Worm (Caenorhabditis elegans) whole organism, midembryonic: ENCODE measurements around the gene fbxa-56.
A peak's percentile ranks its signal among the peaks of the same experiment; 100 is the strongest.

ENCODE experiments used
- T22C8.4 ChIP-seq: fragments of 200-800 bp; sonication (Bioruptor generic); IDR thresholded peaks from 2 replicates; pipeline ENCODE4 v1.3.6; 2022; ENCODE audit warnings: missing genetic modification characterization, missing compliant biosample characterization
- cog-1 ChIP-seq: sonication (generic microtip); optimal IDR thresholded peaks from 2 replicates; lab custom pipeline; 2016; ENCODE audit warnings: missing genetic modification characterization, missing compliant biosample characterization
- flt-1 ChIP-seq: fragments of 200-800 bp; sonication (Bioruptor generic); IDR thresholded peaks from 2 replicates; pipeline ENCODE4 v1.3.6; 2022; ENCODE audit warnings: missing genetic modification characterization, missing compliant biosample characterization
- klf-2 ChIP-seq: fragments of 200-800 bp; sonication (Bioruptor generic); conservative IDR thresholded peaks from 2 replicates; pipeline ENCODE4 v1.3.6; 2022; ENCODE audit warnings: missing genetic modification reagents, missing genetic modification characterization, missing compliant biosample characterization
- med-1 ChIP-seq: sonication (generic microtip); optimal IDR thresholded peaks from 2 replicates; lab custom pipeline; 2017; ENCODE audit warnings: missing genetic modification characterization, mild to moderate bottlenecking, missing compliant biosample characterization, antibody characterized with exemption, missing genetic modification reagents; ENCODE audit not compliant: insufficient read depth
- ref-1 ChIP-seq: fragments of 200-800 bp; sonication (Bioruptor generic); conservative IDR thresholded peaks from 2 replicates; pipeline ENCODE4 v1.3.6; 2022; ENCODE audit warnings: missing genetic modification reagents, missing genetic modification characterization, missing compliant biosample characterization
- tab-1 ChIP-seq: fragments of 200-800 bp; sonication (Bioruptor generic); IDR thresholded peaks from 2 replicates; pipeline ENCODE4 v1.3.6; 2022; ENCODE audit warnings: missing genetic modification characterization, missing compliant biosample characterization
- ztf-23 ChIP-seq: fragments of 200-800 bp; sonication (Bioruptor generic); IDR thresholded peaks from 2 replicates; pipeline ENCODE4 v1.3.6; 2022; ENCODE audit warnings: missing genetic modification reagents, missing genetic modification characterization, missing compliant biosample characterization
- ztf-29 ChIP-seq: fragments of 200-800 bp; sonication (Bioruptor generic); IDR thresholded peaks from 2 replicates; pipeline ENCODE4 v1.3.6; 2022; ENCODE audit warnings: missing genetic modification reagents, missing genetic modification characterization, missing compliant biosample characterization

fbxa-56 gene

DNA sequence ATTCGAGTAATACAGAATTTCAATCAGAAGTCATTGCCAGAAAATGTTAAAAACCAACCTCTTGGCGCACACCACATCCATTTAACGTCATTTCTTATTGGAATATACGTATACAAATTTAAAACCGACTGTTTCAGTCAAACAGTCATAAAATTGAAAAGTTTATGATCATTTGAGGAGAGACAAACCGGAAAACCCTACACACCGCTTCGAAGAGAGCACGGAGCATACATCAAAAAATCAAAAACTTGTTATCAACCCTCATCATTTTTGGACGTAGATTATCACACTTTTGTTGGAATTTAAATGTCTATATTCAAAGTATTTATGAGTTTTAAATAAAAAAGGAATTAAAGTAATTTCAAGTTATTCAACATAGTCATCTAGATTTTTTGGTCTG is 46.8 kb downstream of the fbxa-56 start, which contains the start of gene T24C4.10:
TSS of gene T24C4.10 (minus strand) at position 230 of the 400 bp plus-strand sequence.
- TF ChIP-seq T22C8.4 (GFP tag; lab: Robert Waterston, UW) (no peak), klf-2 (GFP tag; lab: Robert Waterston, UW) (no peak), ztf-29 (GFP tag; lab: Robert Waterston, UW) (no peak), cog-1 (no peak), med-1 (no peak), flt-1 (GFP tag; lab: Robert Waterston, UW) (no peak), tab-1 (GFP tag; lab: Robert Waterston, UW) (no peak), ref-1 (GFP tag; lab: Robert Waterston, UW) (no peak), ztf-23 (GFP tag; lab: Robert Waterston, UW) (no peak)

DNA sequence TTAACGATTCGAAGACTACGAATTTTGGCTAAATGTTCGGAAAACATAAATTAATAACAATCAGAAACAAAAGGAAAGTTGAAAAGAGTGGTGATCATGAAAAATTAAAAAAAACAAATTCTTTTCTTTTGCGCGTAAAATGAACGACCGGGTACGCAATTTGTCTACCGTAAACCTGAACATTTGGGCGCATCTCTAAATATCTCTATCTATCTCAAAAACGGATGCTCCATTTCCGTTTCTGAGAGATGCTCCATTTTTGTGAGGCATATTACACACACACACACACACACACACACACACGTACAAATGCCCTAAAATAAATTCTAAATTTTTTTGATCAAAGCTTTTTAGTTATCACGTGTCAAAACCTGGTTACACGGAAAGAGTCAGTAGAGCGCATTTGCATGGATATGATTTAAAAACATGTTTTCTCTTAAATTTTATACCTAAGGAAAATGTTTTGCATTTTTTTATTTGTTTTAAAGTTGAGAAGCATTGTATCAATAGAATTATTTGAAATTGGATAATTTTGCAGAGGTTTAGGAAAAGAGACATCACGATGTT is 48.8 kb downstream of the fbxa-56 start:
- no peak for TF ChIP-seq flt-1 (GFP tag; lab: Robert Waterston, UW)
- TF ChIP-seq med-1 = no peak
- TF ChIP-seq ref-1 (GFP tag; lab: Robert Waterston, UW) = no peak
- no peak for TF ChIP-seq klf-2 (GFP tag; lab: Robert Waterston, UW)
- no peak for TF ChIP-seq tab-1 (GFP tag; lab: Robert Waterston, UW)
- TF ChIP-seq cog-1 = no peak
- TF ChIP-seq ztf-23 (GFP tag; lab: Robert Waterston, UW) = no peak
- no peak for TF ChIP-seq T22C8.4 (GFP tag; lab: Robert Waterston, UW)
- no peak for TF ChIP-seq ztf-29 (GFP tag; lab: Robert Waterston, UW)

DNA sequence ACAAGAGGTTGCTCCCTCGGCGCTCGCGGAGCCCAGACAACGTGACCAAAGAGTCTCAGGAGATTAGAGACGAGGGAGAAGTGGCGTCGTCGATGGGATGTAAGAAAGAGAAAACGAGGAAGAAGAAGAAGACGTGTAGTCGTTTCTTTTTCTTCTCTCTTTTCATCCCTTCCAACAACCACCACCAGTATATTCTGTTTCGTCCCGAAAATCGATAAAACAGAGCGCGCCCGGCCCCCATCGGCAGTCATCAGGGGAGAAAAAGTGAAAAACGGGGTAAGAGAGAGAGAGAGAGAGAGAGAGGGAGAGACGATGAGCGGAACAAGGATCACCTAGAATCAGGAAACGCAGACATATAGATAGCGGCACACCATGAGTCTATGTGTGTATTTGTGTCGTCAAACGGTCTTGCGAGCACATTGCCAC is 50.0 kb downstream of the fbxa-56 start:
- TF ChIP-seq flt-1 (GFP tag; lab: Robert Waterston, UW) = 0 out of 2 replicates have a peak, but pooled peaks have one; percentile 34
- peak; percentile 90 for TF ChIP-seq T22C8.4 (GFP tag; lab: Robert Waterston, UW)
- no peak for TF ChIP-seq med-1
- TF ChIP-seq cog-1 = peak; percentile 75
